Worm (Caenorhabditis elegans): ENCODE data around the gene srx-28.
A peak's percentile ranks its signal among the peaks of the same experiment; 100 is the strongest.

The srx-28 gene

DNA sequence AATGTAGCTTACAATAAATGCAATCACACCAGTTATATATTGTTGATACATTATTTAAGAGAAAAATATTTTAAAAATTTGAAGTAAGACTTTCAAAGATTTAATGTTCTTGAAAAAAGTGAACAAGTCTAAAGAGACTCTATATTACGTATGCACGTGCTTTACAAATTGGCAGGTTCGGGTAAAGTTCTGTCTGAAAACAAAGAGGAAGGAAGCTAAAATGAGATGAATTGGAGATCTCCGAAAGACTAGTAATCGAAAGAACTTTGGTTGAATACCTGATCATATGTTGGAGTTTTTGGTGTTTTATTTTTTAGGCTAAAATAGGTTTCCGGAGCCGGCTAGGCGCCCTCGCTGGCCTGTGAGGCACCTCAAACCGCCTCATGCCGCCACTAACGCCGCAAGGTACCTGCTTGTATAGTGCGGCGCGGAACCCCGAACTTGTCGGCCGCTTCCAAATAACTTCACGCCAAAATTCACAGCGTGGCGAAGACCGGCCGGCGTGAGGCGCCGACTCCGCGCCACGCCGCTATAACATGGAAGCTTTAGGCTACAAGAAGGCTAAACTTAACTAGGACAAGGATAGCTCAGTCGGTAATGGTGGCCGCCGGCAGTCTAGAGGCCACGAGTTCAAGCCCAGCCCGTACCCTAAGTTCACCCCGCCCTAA is at the start of gene srx-28:
srx-28 (minus strand) TSS at position 51 of the 668 bp plus-strand sequence.
- TF ChIP-seq ztf-7 (tag; optimal IDR thresholded peaks at IDR 0.05) (no peak), dmd-9 (GFP tag; IDR thresholded peaks at IDR 0.05) (0 out of 2 replicates have a peak, but pooled peaks have one; percentile 48), R02D3.7 (tag; optimal IDR thresholded peaks at IDR 0.05) (no peak), set-16 (GFP tag; IDR thresholded peaks at IDR 0.05) (peak; percentile 86), aha-1 (tag) (peak; percentile 37), D1046.2 (GFP tag; IDR thresholded peaks at IDR 0.05) (no peak)

DNA sequence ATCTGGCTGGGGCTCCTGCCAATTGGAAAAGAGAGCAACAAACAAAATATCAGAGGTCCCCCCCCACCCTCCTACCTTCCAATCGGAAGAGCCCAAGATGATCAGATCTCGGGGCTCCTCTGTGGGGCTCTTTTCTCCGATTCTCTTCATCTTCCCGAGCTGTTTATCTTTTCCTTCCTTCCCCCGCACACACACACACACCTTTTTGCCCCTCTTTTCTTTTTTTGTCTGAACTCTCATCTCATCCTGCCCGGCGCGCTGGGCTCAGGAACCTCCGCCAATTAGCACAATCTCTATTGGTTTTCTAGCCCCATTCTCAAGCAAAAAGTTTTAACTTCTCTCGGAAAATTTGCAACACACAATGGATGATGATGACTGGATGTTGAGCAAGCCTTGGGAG is 46.2 kb upstream of the srx-28 start:
- TF ChIP-seq nhr-28 (tag; optimal IDR thresholded peaks at IDR 0.05), result no peak
- peak; percentile 11 for TF ChIP-seq hlh-11 (tag; optimal IDR thresholded peaks at IDR 0.05)
- TF ChIP-seq ama-1 (optimal IDR thresholded peaks at IDR 0.05), result no peak
- peak; percentile 48 for TF ChIP-seq set-16 (GFP tag; IDR thresholded peaks at IDR 0.05)
- no peak for TF ChIP-seq fkh-10 (GFP tag; optimal IDR thresholded peaks at IDR 0.05)
- peak in 1 of 2 experiments; percentile 35 for TF ChIP-seq daf-16 (GFP tag; optimal IDR thresholded peaks at IDR 0.05)
- no peak for TF ChIP-seq daf-16 (tag; optimal IDR thresholded peaks at IDR 0.05)

DNA sequence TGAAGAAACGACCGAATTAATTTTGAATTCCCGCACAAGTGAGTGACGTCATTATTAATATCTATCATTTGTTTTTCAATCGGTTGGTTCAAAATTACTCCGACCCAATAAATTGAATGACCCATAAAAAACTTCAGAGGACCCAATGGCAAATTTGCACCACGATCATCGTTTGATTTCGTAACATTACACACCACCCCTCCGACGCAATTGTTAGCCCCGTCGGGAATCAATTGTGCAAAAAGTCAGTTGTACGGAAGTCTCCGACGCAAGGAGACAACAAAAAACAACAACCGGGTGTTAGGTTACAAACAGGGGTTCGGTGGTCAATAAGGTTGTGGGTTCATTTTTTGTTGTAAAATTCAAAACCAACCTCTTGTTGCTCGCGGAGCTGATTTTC is 44.9 kb upstream of the srx-28 start:
- TF ChIP-seq F10B5.3 (tag; optimal IDR thresholded peaks at IDR 0.05), result no peak
- peak in 1 of 2 experiments; percentile 68 for TF ChIP-seq daf-16 (GFP tag; optimal IDR thresholded peaks at IDR 0.05)
- TF ChIP-seq daf-16 (tag; optimal IDR thresholded peaks at IDR 0.05), result no peak
- TF ChIP-seq unc-62 (GFP tag; optimal IDR thresholded peaks at IDR 0.05 in 1 of 2), result peak in 1 of 2 experiments; percentile 89
- TF ChIP-seq unc-62 (tag; optimal IDR thresholded peaks at IDR 0.05), result no peak
- TF ChIP-seq nhr-28 (tag; optimal IDR thresholded peaks at IDR 0.05), result no peak
- no peak for TF ChIP-seq F26F4.8 (GFP tag; conservative IDR thresholded peaks at IDR 0.05)
- no peak for TF ChIP-seq set-16 (GFP tag; IDR thresholded peaks at IDR 0.05)
- TF ChIP-seq Y48G9A.11 (GFP tag; IDR thresholded peaks at IDR 0.05), result no peak
- TF ChIP-seq nhr-76 (tag; optimal IDR thresholded peaks at IDR 0.05), result no peak
- no peak for TF ChIP-seq nhr-237 (tag; optimal IDR thresholded peaks at IDR 0.05)
- no peak for TF ChIP-seq spr-3 (GFP tag; optimal IDR thresholded peaks at IDR 0.05)
- TF ChIP-seq hlh-11 (tag; optimal IDR thresholded peaks at IDR 0.05), result peak; percentile 14
- TF ChIP-seq zip-2 (tag; optimal IDR thresholded peaks at IDR 0.05), result no peak

DNA sequence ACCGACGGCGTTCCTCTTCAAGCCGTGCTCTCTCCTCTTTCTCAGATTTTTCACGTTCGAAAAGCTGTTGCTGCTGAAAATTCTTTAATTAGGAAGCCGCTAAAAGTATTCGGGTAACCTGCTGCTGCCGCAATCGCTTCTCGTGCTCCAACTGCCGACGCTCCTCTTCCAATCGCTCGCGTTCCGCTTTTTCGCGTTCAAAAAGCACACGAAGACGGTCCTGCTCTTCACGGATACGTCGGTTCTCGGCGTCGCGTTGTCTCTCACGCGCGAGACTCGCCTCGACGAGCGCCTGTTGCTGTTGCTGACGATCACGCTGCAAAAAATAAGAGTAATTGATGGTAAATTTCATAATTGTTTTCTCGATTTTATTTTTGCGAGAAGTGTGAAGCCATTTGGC is 43.6 kb upstream of the srx-28 start:
- TF ChIP-seq daf-16 (GFP tag; optimal IDR thresholded peaks at IDR 0.05) (peak in 1 of 2 experiments; percentile 17), daf-16 (tag; optimal IDR thresholded peaks at IDR 0.05) (no peak), aha-1 (tag) (peak; percentile 47), F26F4.8 (GFP tag; conservative IDR thresholded peaks at IDR 0.05) (no peak), mep-1 (tag; optimal IDR thresholded peaks at IDR 0.05) (no peak), spr-3 (GFP tag; optimal IDR thresholded peaks at IDR 0.05) (no peak), ceh-62 (tag; optimal IDR thresholded peaks at IDR 0.05) (no peak), zfp-3 (GFP tag; conservative IDR thresholded peaks at IDR 0.05) (no peak), set-16 (GFP tag; IDR thresholded peaks at IDR 0.05) (peak; percentile 67)

DNA sequence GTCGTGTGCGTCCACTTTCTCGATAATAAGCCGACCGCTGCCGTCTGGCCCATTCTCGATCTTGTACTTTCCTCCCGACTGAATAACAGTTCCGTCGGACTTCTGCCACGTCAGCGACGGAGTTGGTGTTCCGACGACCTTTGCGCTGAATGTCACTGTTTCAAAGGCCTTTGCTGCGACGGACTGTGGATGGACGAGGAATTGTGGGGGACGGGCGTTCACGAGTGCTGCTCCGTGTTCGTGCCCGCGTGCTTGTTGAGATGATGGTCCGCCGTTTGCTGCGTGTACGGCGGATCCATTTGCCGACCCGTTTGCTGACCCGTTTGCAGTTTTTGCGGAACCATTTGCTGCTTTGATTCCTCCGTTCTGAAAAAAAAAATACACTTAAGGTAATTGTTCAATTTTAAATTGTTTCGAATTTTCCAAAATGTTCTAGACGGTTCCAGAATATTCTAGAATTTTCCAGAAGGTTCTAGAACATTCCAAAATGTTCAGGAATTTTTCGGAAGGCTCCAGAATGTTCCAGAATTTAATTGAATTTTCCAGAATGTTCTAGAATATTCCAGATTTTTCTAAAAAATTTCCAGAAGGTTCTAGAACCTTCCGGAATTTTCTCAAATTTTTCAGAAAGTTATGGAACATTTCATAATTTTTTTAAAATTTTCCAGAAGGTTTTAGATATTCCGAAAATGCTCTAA is 42.2 kb upstream of the srx-28 start:
- TF ChIP-seq zag-1 (tag; optimal IDR thresholded peaks at IDR 0.05) (no peak), set-16 (GFP tag; IDR thresholded peaks at IDR 0.05) (peak; percentile 53; the same call in 1 of the 2 replicates)

DNA sequence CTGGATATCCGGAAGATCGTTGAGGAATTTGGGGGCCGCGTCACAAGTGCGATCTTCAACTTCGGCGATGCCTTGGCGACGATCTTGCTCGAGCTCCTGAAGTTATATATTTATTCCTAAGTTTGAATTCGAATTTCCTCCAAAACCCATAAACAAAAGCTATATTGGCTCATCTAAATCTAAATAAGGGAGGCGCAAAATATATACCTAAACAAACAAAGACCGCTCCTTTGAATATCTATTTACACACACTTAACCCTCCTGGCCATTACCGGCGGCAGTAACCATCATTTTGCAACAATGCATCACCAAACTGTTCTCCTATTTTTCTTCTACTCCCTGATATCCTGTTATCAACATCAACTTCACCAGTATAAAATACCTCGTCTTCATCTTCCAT is 38.9 kb upstream of the srx-28 start, which contains the start of gene F54E2.2:
F54E2.2 (plus strand) TSS at position 301 of the 400 bp plus-strand sequence.
- TF ChIP-seq Y48G9A.11 (GFP tag; IDR thresholded peaks at IDR 0.05) (no peak), fkh-10 (GFP tag; optimal IDR thresholded peaks at IDR 0.05) (no peak), ces-1 (GFP tag; optimal IDR thresholded peaks at IDR 0.05) (no peak), ceh-44 (GFP tag; IDR thresholded peaks at IDR 0.05) (no peak), jun-1 (tag; optimal IDR thresholded peaks at IDR 0.05) (no peak), T20F7.1 (GFP tag; optimal IDR thresholded peaks at IDR 0.05) (no peak), lim-7 (GFP tag; IDR thresholded peaks at IDR 0.05) (no peak), zag-1 (tag; optimal IDR thresholded peaks at IDR 0.05) (no peak), snpc-4 (tag; optimal IDR thresholded peaks at IDR 0.05) (no peak), lir-3 (tag; optimal IDR thresholded peaks at IDR 0.05) (no peak), Y105C5A.15 (GFP tag; IDR thresholded peaks at IDR 0.05) (no peak), lin-29 (GFP tag; IDR thresholded peaks at IDR 0.05) (no peak), zip-11 (GFP tag; IDR thresholded peaks at IDR 0.05) (no peak)
